Worm (Caenorhabditis elegans) whole organism, mixed stage, embryonic: ENCODE results near the gene gap-1.

Experiments used
- M03D4.4 ChIP-seq: sonication (generic microtip); optimal IDR thresholded peaks from 2 replicates; lab custom pipeline; 2017; ENCODE audit warnings: mild to moderate bottlenecking, missing genetic modification characterization, missing compliant biosample characterization
- bed-3 ChIP-seq: fragments of 200-800 bp; sonication (Bioruptor generic); optimal IDR thresholded peaks from 3 replicates; lab custom pipeline; 2018; ENCODE audit warnings: mild to moderate bottlenecking, missing genetic modification characterization, moderate library complexity, missing compliant biosample characterization
- blmp-1 ChIP-seq: fragments of 150-350 bp; optimal IDR thresholded peaks from 2 replicates; lab custom pipeline; 2014; ENCODE audit warnings: missing biosample characterization, missing genetic modification characterization
- ceh-43 ChIP-seq: fragments of 200-800 bp; sonication (Bioruptor generic); optimal IDR thresholded peaks from 2 replicates; lab custom pipeline; 2018; ENCODE audit warnings: mild to moderate bottlenecking, missing genetic modification characterization, moderate library complexity, missing compliant biosample characterization
- cnd-1 ChIP-seq: fragments of 200-800 bp; sonication (Bioruptor generic); optimal IDR thresholded peaks from 2 replicates; lab custom pipeline; 2018; ENCODE audit warnings: mild to moderate bottlenecking, missing genetic modification characterization, missing compliant biosample characterization
- drap-1 ChIP-seq: fragments of 200-800 bp; sonication (Bioruptor generic); optimal IDR thresholded peaks from 3 replicates; lab custom pipeline; 2018; ENCODE audit warnings: mild to moderate bottlenecking, missing genetic modification characterization, missing compliant biosample characterization
- elt-1 ChIP-seq: sonication (generic microtip); optimal IDR thresholded peaks from 2 replicates; lab custom pipeline; 2017; ENCODE audit warnings: missing genetic modification characterization, mild to moderate bottlenecking, missing compliant biosample characterization, antibody characterized with exemption, moderate library complexity, borderline replicate concordance; ENCODE audit not compliant: insufficient read depth
- elt-3 ChIP-seq: fragments of 150-350 bp; optimal IDR thresholded peaks from 2 replicates; lab custom pipeline; 2014; ENCODE audit warnings: missing biosample characterization, missing genetic modification characterization
- ham-2 ChIP-seq: fragments of 200-800 bp; sonication (Bioruptor generic); optimal IDR thresholded peaks from 2 replicates; lab custom pipeline; 2018; ENCODE audit warnings: mild to moderate bottlenecking, missing genetic modification characterization, missing compliant biosample characterization
- hlh-1 ChIP-seq: fragments of 150-350 bp; optimal IDR thresholded peaks from 2 replicates; lab custom pipeline; 2014; ENCODE audit warnings: missing biosample characterization, missing genetic modification reagents, missing genetic modification characterization
- lin-32 ChIP-seq: fragments of 200-800 bp; sonication (Bioruptor generic); optimal IDR thresholded peaks from 2 replicates; lab custom pipeline; 2018; ENCODE audit warnings: mild to moderate bottlenecking, missing genetic modification characterization, missing compliant biosample characterization
- lsy-2 ChIP-seq: fragments of 150-350 bp; optimal IDR thresholded peaks from 2 replicates; lab custom pipeline; 2014; ENCODE audit warnings: missing biosample characterization, missing genetic modification characterization
- mab-5 ChIP-seq: fragments of 150-350 bp; optimal IDR thresholded peaks from 2 replicates; lab custom pipeline; 2014; ENCODE audit warnings: missing biosample characterization, missing genetic modification characterization
- mls-2 ChIP-seq: sonication (generic microtip); optimal IDR thresholded peaks from 2 replicates; lab custom pipeline; 2016; ENCODE audit warnings: mild to moderate bottlenecking, missing genetic modification characterization, moderate library complexity, missing compliant biosample characterization
- nhr-12 ChIP-seq: fragments of 150-350 bp; optimal IDR thresholded peaks from 2 replicates; lab custom pipeline; 2014; ENCODE audit warnings: missing biosample characterization, missing genetic modification characterization
- nhr-2 ChIP-seq: fragments of 150-350 bp; optimal IDR thresholded peaks from 2 replicates; lab custom pipeline; 2014; ENCODE audit warnings: missing biosample characterization, missing genetic modification characterization
- nhr-28 ChIP-seq: fragments of 150-350 bp; optimal IDR thresholded peaks from 2 replicates; lab custom pipeline; 2014; ENCODE audit warnings: missing biosample characterization, missing genetic modification characterization
- nhr-76 ChIP-seq: sonication (generic microtip); optimal IDR thresholded peaks from 2 replicates; lab custom pipeline; 2017; ENCODE audit warnings: missing biosample characterization, missing genetic modification characterization
- pha-4 ChIP-seq: fragments of 150-350 bp; optimal IDR thresholded peaks from 2 replicates; lab custom pipeline; 2018; ENCODE audit warnings: missing biosample characterization, missing genetic modification reagents, missing genetic modification characterization
- snpc-4 ChIP-seq: fragments of 150-350 bp; optimal IDR thresholded peaks from 2 replicates; lab custom pipeline; 2014; ENCODE audit warnings: missing biosample characterization, missing genetic modification characterization
- sptf-1 ChIP-seq: sonication (generic microtip); optimal IDR thresholded peaks from 2 replicates; lab custom pipeline; 2017; ENCODE audit warnings: mild to moderate bottlenecking, missing genetic modification characterization, moderate library complexity, missing compliant biosample characterization
- tbx-8 ChIP-seq: fragments of 200-800 bp; sonication (Bioruptor generic); optimal IDR thresholded peaks from 2 replicates; lab custom pipeline; 2018; ENCODE audit warnings: mild to moderate bottlenecking, missing genetic modification characterization, moderate library complexity, missing compliant biosample characterization
- unc-39 ChIP-seq: fragments of 150-350 bp; optimal IDR thresholded peaks from 2 replicates; lab custom pipeline; 2014; ENCODE audit warnings: missing biosample characterization, missing genetic modification characterization
- unc-62 ChIP-seq: fragments of 150-350 bp; optimal IDR thresholded peaks from 2 replicates; lab custom pipeline; 2014; ENCODE audit warnings: missing biosample characterization, missing genetic modification reagents, missing genetic modification characterization
- ztf-11 ChIP-seq: fragments of 150-350 bp; optimal IDR thresholded peaks from 2 replicates; lab custom pipeline; 2014; ENCODE audit warnings: missing biosample characterization, missing genetic modification characterization

The gap-1 gene

ce11 chrX:2210164-2210563 lies 17.9 kb downstream of the gap-1 start:
- TF ChIP-seq tbx-8 (GFP tag; lab: Kevin White, UChicago) (no peak), unc-39 (tag; lab: Kevin White, UChicago) (no peak), mls-2 (tag; lab: Kevin White, UChicago) (no peak), ztf-11 (tag; lab: Kevin White, UChicago) (no peak)

ce11 chrX:2210751-2211150 lies 18.4 kb downstream of the gap-1 start, which contains the start of gene peb-1:
Gene peb-1, plus strand, starts transcription at chrX:2211051.
- TF ChIP-seq nhr-28 (tag; lab: Kevin White, UChicago) (no peak), nhr-2 (no peak), mab-5 (tag; lab: Kevin White, UChicago) (no peak), nhr-12 (no peak), unc-39 (tag; lab: Kevin White, UChicago) (no peak), M03D4.4 (tag; lab: Kevin White, UChicago) (no peak), bed-3 (GFP tag; lab: Kevin White, UChicago) (no peak), ztf-11 (tag; lab: Kevin White, UChicago) (no peak)
- TF ChIP-seq, all 35 proteins: peak for 0

- TF ChIP-seq ztf-11 (tag; lab: Kevin White, UChicago) = no peak
- TF ChIP-seq nhr-2 = no peak
- no peak for TF ChIP-seq tbx-8 (GFP tag; lab: Kevin White, UChicago)
- no peak for TF ChIP-seq nhr-12
- peak; percentile 19 for TF ChIP-seq pha-4 (tag; lab: Kevin White, UChicago)
- TF ChIP-seq nhr-76 (tag; lab: Kevin White, UChicago) = no peak
- TF ChIP-seq lin-32 (GFP tag; lab: Kevin White, UChicago) = no peak
- no peak for TF ChIP-seq snpc-4 (tag; lab: Kevin White, UChicago)
Observed at ce11 chrX:2212141-2212540, 19.8 kb downstream of the gap-1 start.

ce11 chrX:2212712-2213111 lies 20.4 kb downstream of the gap-1 start:
- TF ChIP-seq sptf-1 (no peak), nhr-76 (tag; lab: Kevin White, UChicago) (no peak), mab-5 (tag; lab: Kevin White, UChicago) (no peak), elt-3 (tag; lab: Kevin White, UChicago) (no peak), tbx-8 (GFP tag; lab: Kevin White, UChicago) (no peak)

- no peak for TF ChIP-seq ceh-43 (GFP tag; lab: Kevin White, UChicago)
- peak; percentile 36 for TF ChIP-seq sptf-1
- TF ChIP-seq drap-1 (GFP tag; lab: Kevin White, UChicago) = no peak
Observed at ce11 chrX:2213400-2214362, 21.4 kb downstream of the gap-1 start.

ce11 chrX:2214454-2214853 lies 22.1 kb downstream of the gap-1 start:
- TF ChIP-seq tbx-8 (GFP tag; lab: Kevin White, UChicago) (no peak), ceh-43 (GFP tag; lab: Kevin White, UChicago) (no peak), bed-3 (GFP tag; lab: Kevin White, UChicago) (no peak), blmp-1 (tag; lab: Kevin White, UChicago) (no peak), elt-1 (tag; lab: Kevin White, UChicago) (no peak), M03D4.4 (tag; lab: Kevin White, UChicago) (no peak), snpc-4 (tag; lab: Kevin White, UChicago) (no peak), hlh-1 (tag; lab: Kevin White, UChicago) (no peak), nhr-28 (tag; lab: Kevin White, UChicago) (no peak), lsy-2 (tag; lab: Kevin White, UChicago) (no peak), nhr-2 (no peak), drap-1 (GFP tag; lab: Kevin White, UChicago) (no peak), nhr-76 (tag; lab: Kevin White, UChicago) (no peak), nhr-12 (no peak), lin-32 (GFP tag; lab: Kevin White, UChicago) (no peak), unc-62 (no peak), cnd-1 (tag; lab: Kevin White, UChicago) (no peak), sptf-1 (no peak), ham-2 (no peak), mab-5 (tag; lab: Kevin White, UChicago) (no peak)
